Worm (Caenorhabditis elegans) whole organism, L4 larva: Measurements from ENCODE around the gene clh-3.

Experiments
- R02D3.7 ChIP-seq: fragments of 150-350 bp; sonication (generic microtip); optimal IDR thresholded peaks from 3 replicates; lab custom pipeline; 2014; ENCODE audit warnings: missing biosample characterization, missing genetic modification characterization
- ZK337.2 ChIP-seq: fragments of 200-800 bp; sonication (Bioruptor generic); IDR thresholded peaks from 2 replicates; pipeline ENCODE4 v1.3.6; 2022; ENCODE audit warnings: missing genetic modification reagents, missing genetic modification characterization, missing compliant biosample characterization
- ama-1 ChIP-seq: fragments of 150-350 bp; optimal IDR thresholded peaks from 2 replicates; lab custom pipeline; 2014; ENCODE audit warnings: inconsistent platforms, mixed read lengths
- ceh-32 ChIP-seq: sonication (generic microtip); optimal IDR thresholded peaks from 2 replicates; lab custom pipeline; 2016; ENCODE audit warnings: mild to moderate bottlenecking, missing genetic modification characterization, missing compliant biosample characterization; ENCODE audit not compliant: poor library complexity
- cey-2 ChIP-seq: sonication (generic microtip); optimal IDR thresholded peaks from 3 replicates; lab custom pipeline; 2017; ENCODE audit warnings: missing genetic modification characterization, mild to moderate bottlenecking, missing compliant biosample characterization, antibody characterized with exemption, borderline replicate concordance; ENCODE audit not compliant: insufficient read depth
- mdl-1 ChIP-seq, 2 experiments: fragments of 150-350 bp in 1 of 2; sonication (generic microtip) in 1 of 2; optimal IDR thresholded peaks; 2 replicates each; lab custom pipeline; 2014 to 2017; ENCODE audit warnings: missing biosample characterization in 2 of 2, missing genetic modification characterization in 2 of 2
- spr-3 ChIP-seq: fragments of 200-800 bp; sonication (Bioruptor generic); optimal IDR thresholded peaks from 2 replicates; lab custom pipeline; 2018; ENCODE audit warnings: mild to moderate bottlenecking, missing genetic modification characterization, missing compliant biosample characterization

ce11 chrII:7253073-7253472 lies 27.4 kb upstream of the clh-3 start, which contains the start of gene lsm-4:
- TF ChIP-seq mdl-1 (tag; optimal IDR thresholded peaks at IDR 0.05; lab: Kevin White, UChicago) (no peak), R02D3.7 (tag; lab: Kevin White, UChicago) (no peak), cey-2 (tag; lab: Kevin White, UChicago) (no peak), spr-3 (GFP tag; lab: Kevin White, UChicago) (no peak), ZK337.2 (GFP tag; lab: Robert Waterston, UW) (no peak), ceh-32 (no peak), ama-1 (no peak)
